Worm (Caenorhabditis elegans): ENCODE measurements around the gene F46C3.6.

Gene F46C3.6

ce11 chrX:11419988-11420387, at the start of gene F46C3.6:
Gene F46C3.6, minus strand, starts transcription at chrX:11420074.
- TF ChIP-seq W03F9.2 (tag; optimal IDR thresholded peaks at IDR 0.05), result no peak
- TF ChIP-seq dao-5 (tag; optimal IDR thresholded peaks at IDR 0.05), result no peak
- no peak for TF ChIP-seq him-1 (tag; optimal IDR thresholded peaks at IDR 0.05)

DNA sequence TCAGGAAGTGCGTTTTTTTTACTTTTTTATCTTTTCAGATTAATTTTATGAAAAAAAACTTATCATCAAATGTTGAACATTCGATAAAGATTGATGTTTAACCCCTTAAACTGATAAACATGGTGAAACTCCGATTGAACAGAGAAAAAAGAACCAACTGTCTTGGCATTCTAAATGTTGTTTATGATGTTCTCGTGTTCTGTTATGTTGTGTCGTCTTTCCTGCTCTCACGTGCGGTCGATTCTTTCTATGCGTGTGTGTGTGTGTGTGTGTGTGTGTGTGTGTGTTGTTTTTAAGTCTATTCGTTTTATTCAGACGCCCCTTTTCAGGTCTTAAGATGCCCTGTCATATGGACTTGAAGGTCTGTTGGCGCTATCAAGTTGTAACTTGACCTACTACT, 49.7 kb upstream of the F46C3.6 start:
- TF ChIP-seq dao-5 (tag; optimal IDR thresholded peaks at IDR 0.05) (no peak), W03F9.2 (tag; optimal IDR thresholded peaks at IDR 0.05) (peak; percentile 9), him-1 (tag; optimal IDR thresholded peaks at IDR 0.05) (no peak)

- TF ChIP-seq him-1 (tag; optimal IDR thresholded peaks at IDR 0.05) (no peak), W03F9.2 (tag; optimal IDR thresholded peaks at IDR 0.05) (no peak), dao-5 (tag; optimal IDR thresholded peaks at IDR 0.05) (no peak)
Measured at ce11 chrX:11468814-11469213, 48.9 kb upstream of the F46C3.6 start.

- TF ChIP-seq dao-5 (tag; optimal IDR thresholded peaks at IDR 0.05), result no peak
- no peak for TF ChIP-seq W03F9.2 (tag; optimal IDR thresholded peaks at IDR 0.05)
- peak; percentile 91 for TF ChIP-seq him-1 (tag; optimal IDR thresholded peaks at IDR 0.05)
Measured at ce11 chrX:11467320-11467732, 47.5 kb upstream of the F46C3.6 start.

ce11 chrX:11466444-11467319, 46.8 kb upstream of the F46C3.6 start:
- TF ChIP-seq W03F9.2 (tag; optimal IDR thresholded peaks at IDR 0.05) (no peak), him-1 (tag; optimal IDR thresholded peaks at IDR 0.05) (no peak), dao-5 (tag; optimal IDR thresholded peaks at IDR 0.05) (no peak)

DNA sequence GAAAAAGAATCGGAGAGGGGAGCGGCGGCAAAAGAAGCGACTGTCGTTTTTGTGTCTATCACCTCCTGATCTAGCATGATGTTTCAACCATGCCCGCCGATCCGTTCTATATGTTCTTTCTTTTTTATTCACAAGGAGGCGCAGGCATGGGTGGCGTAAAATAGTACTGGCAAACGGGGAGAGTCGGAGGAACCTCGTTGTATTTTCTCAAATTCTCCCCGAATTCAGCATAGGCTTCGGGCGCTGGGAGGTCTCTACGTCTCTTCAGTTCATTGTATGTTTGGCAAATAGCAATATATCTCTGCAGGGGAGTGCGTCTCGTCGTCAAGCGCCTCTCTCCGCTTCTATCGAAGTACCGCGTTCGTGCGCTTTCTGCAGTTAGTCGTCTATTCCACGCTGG, 45.3 kb upstream of the F46C3.6 start, which contains the start of gene lin-14:
Gene lin-14, plus strand, starts transcription at position 346 of the 400 bp plus-strand sequence.
- TF ChIP-seq W03F9.2 (tag; optimal IDR thresholded peaks at IDR 0.05), result no peak
- TF ChIP-seq dao-5 (tag; optimal IDR thresholded peaks at IDR 0.05), result peak; percentile 54
- TF ChIP-seq him-1 (tag; optimal IDR thresholded peaks at IDR 0.05), result peak; percentile 44

ce11 chrX:11464271-11465103, 44.6 kb upstream of the F46C3.6 start:
- TF ChIP-seq dao-5 (tag; optimal IDR thresholded peaks at IDR 0.05) (no peak), him-1 (tag; optimal IDR thresholded peaks at IDR 0.05) (no peak), W03F9.2 (tag; optimal IDR thresholded peaks at IDR 0.05) (no peak)

DNA sequence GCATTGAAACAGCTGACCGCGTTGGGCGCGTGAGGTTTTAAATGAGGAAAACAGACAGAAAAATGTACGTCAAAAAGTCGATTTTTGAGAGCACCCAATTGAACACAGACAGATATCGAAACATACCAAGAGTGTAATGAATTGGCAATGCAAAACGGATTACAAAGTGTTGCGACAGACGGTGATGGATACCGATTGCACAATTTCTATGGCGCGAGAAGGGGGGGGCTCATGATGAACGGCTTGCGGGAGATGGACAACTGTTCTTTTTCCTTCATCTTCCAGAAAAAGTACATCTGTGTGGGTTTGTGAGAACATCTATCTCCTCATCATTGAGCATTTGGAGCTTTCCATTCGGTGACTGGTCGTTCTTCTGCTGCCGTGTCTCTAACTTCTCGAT, 43.7 kb upstream of the F46C3.6 start:
- TF ChIP-seq W03F9.2 (tag; optimal IDR thresholded peaks at IDR 0.05), result no peak
- no peak for TF ChIP-seq dao-5 (tag; optimal IDR thresholded peaks at IDR 0.05)
- no peak for TF ChIP-seq him-1 (tag; optimal IDR thresholded peaks at IDR 0.05)

- no peak for TF ChIP-seq dao-5 (tag; optimal IDR thresholded peaks at IDR 0.05)
- TF ChIP-seq W03F9.2 (tag; optimal IDR thresholded peaks at IDR 0.05), result no peak
- TF ChIP-seq him-1 (tag; optimal IDR thresholded peaks at IDR 0.05), result no peak
Measured at ce11 chrX:11463005-11463404, 43.1 kb upstream of the F46C3.6 start.

DNA sequence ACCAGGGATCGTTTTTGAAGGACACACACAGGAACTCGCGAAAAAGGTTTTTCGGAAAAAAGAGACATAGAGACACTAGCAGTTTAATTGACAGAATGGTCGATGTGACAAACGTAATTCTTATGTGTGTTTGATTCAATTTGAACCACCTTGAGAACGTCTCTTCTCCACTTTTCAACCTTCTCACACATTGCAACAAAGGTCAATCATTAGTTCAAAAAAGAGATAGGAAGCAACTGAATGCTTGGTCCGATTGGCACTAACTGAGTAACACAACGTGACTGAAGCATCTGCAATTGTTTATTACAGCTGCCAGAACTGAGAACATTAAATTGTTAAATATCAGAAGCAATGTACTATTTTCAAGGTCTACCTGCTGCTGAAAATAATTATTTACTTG, 42.2 kb upstream of the F46C3.6 start:
- TF ChIP-seq dao-5 (tag; optimal IDR thresholded peaks at IDR 0.05), result no peak
- TF ChIP-seq W03F9.2 (tag; optimal IDR thresholded peaks at IDR 0.05), result no peak
- TF ChIP-seq him-1 (tag; optimal IDR thresholded peaks at IDR 0.05), result no peak

DNA sequence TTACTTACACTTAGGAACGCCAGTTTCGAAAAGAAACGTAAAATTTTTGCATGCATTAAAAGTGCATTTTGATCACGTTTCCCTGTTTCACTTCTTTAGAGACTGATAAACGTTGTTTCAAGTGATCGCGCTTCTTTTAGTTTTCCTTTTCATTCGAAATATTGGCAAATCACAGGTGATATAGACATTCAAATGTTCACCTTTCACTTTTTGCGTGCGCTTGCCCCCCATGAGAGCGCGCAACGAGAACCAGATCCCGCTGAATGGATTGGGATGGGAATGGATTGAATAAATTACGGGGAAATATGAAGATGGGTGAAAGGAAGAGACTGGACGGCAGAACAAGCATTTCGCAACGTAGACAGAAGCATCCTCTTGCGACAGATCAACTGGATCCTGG, 41.7 kb upstream of the F46C3.6 start:
- TF ChIP-seq him-1 (tag; optimal IDR thresholded peaks at IDR 0.05), result no peak

DNA sequence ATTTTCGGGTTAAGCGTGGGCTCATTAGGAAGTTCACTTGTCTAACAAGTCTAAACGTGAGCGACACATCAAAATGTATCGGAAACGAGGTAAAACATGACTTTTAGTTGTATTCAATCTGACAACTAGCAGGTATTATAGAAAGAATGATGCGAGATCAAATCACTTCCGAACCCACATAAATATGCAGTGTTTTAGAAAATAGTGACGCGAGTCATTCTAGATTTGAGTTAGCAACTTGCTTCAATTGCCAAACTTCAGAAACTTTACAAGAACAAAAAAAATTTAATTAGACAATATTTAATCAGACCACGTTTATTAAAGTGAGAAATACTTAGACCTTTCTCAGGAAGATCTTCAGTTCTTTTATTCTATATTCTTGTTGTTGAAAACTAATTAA, 36.8 kb upstream of the F46C3.6 start:
- TF ChIP-seq W03F9.2 (tag; optimal IDR thresholded peaks at IDR 0.05) (no peak), dao-5 (tag; optimal IDR thresholded peaks at IDR 0.05) (no peak), him-1 (tag; optimal IDR thresholded peaks at IDR 0.05) (no peak)

DNA sequence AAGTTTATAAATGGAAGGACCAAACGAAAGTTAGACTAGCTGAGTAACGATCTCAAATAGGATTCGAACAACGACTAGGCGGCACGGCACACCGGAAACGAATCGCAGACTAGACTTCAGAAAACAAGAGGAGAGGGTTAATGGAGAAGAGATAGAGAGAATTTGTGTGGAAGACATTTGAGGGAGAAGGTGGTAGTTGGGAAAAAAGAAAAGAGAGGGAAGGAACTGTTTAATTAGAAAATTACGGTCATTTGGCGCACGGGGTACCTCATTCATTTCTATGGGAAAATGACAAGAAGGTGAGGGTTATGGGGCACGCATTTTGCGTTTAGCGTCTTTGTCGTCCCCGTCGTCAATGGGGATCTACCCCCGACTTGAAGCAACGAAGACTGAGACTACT, 34.4 kb upstream of the F46C3.6 start, which contains the start of gene F48C5.2:
Gene F48C5.2, minus strand, starts transcription at position 101 of the 400 bp plus-strand sequence.
- TF ChIP-seq dao-5 (tag; optimal IDR thresholded peaks at IDR 0.05), result no peak
- no peak for TF ChIP-seq W03F9.2 (tag; optimal IDR thresholded peaks at IDR 0.05)
- no peak for TF ChIP-seq him-1 (tag; optimal IDR thresholded peaks at IDR 0.05)

- TF ChIP-seq him-1 (tag; optimal IDR thresholded peaks at IDR 0.05), result no peak
Measured at ce11 chrX:11452316-11452715, 32.4 kb upstream of the F46C3.6 start.

Measured in whole organism, L4/young adult.